Worm (Caenorhabditis elegans): ENCODE results near the gene ddr-1.

ddr-1 gene

DNA sequence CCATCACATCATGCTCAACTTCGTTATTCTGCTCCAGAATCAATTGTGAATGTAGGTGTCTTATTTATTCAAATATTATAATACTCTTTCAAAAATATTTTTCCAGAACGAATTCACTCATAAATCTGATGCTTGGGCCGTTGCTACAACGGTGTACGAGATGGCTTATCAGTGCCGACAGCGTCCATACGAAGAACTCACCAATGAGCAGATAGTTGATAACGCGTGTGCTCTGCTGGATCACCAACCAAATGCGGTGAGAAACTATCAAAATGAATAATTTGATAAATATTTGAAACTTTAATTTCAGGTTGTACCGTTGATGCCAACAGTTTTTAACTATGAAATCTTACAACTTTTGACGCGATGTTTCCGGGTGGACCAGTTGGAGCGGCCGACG, 4.6 kb downstream of the ddr-1 start:
- TF ChIP-seq nhr-23 (tag; optimal IDR thresholded peaks at IDR 0.05) (no peak), sem-4 (tag; optimal IDR thresholded peaks at IDR 0.05) (no peak), lin-11 (tag; optimal IDR thresholded peaks at IDR 0.05) (no peak), elt-3 (tag; optimal IDR thresholded peaks at IDR 0.05) (no peak), fos-1 (tag; optimal IDR thresholded peaks at IDR 0.05) (peak; percentile 67), elt-1 (tag; optimal IDR thresholded peaks at IDR 0.05) (no peak)

DNA sequence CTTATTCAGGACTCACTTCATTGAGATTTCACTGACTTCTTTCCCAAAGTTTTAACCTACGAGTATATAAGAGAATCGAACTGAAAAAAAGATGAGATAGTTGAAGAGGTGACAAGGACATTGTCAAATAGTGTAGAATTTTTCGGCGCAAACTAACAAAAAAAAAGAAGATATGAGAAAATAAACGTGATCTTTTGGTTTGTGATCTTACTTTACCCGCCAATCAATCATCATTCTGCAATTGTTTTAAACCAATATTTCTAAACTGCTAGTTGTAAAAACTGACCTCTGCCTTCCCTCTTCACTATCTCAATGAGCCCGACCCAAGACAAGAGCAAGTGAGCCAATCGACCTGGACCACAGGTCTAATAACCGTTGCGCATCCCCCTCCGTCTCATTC, 5.1 kb downstream of the ddr-1 start:
- no peak for TF ChIP-seq nhr-129 (tag; optimal IDR thresholded peaks at IDR 0.05)
- TF ChIP-seq unc-62 (GFP tag; optimal IDR thresholded peaks at IDR 0.05) = no peak
- peak; percentile 28 for TF ChIP-seq sma-9 (GFP tag; optimal IDR thresholded peaks at IDR 0.05)
- no peak for TF ChIP-seq sma-9 (tag; optimal IDR thresholded peaks at IDR 0.05)

DNA sequence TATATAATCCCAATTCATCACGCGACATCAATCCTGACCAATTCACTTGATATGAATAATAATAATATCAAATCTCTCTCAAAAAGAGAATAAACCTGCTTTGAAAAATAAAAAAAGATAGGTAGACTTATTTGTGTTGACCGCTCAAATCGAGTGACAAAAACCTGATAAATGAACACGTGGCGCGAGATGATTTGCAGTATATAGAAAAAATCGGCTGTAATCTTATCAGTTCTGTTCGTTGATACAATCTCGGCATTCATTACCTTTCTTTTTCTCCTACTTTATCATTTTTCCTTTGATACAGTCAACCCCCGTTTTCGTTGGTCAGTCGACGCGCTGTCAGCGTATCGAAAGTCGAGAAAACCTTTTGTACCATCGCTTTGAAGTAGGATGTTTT, 6.3 kb downstream of the ddr-1 start:
- peak; percentile 89 for TF ChIP-seq crh-2 (tag; optimal IDR thresholded peaks at IDR 0.05)
- no peak for TF ChIP-seq lsy-2 (tag; optimal IDR thresholded peaks at IDR 0.05)
- TF ChIP-seq nhr-25 (tag; optimal IDR thresholded peaks at IDR 0.05) = peak; percentile 51
- no peak for TF ChIP-seq nhr-6 (tag; optimal IDR thresholded peaks at IDR 0.05)
- no peak for TF ChIP-seq unc-39 (tag; optimal IDR thresholded peaks at IDR 0.05)
- no peak for TF ChIP-seq ceh-82 (tag; optimal IDR thresholded peaks at IDR 0.05)
- TF ChIP-seq lin-11 (tag; optimal IDR thresholded peaks at IDR 0.05) = no peak
- no peak for TF ChIP-seq ztf-4 (tag; optimal IDR thresholded peaks at IDR 0.05)
- no peak for TF ChIP-seq nhr-11 (tag; optimal IDR thresholded peaks at IDR 0.05)
- TF ChIP-seq elt-3 (tag; optimal IDR thresholded peaks at IDR 0.05) = no peak
- TF ChIP-seq unc-55 (GFP tag; optimal IDR thresholded peaks at IDR 0.05) = no peak
- no peak for TF ChIP-seq mbf-1 (tag; optimal IDR thresholded peaks at IDR 0.05)
- TF ChIP-seq ztf-11 (tag; optimal IDR thresholded peaks at IDR 0.05) = no peak
- TF ChIP-seq sma-9 (GFP tag; optimal IDR thresholded peaks at IDR 0.05) = peak; percentile 91
- TF ChIP-seq sma-9 (tag; optimal IDR thresholded peaks at IDR 0.05) = no peak
- TF ChIP-seq egl-27 (tag; optimal IDR thresholded peaks at IDR 0.05) = peak; percentile 44
- peak; percentile 78 for TF ChIP-seq sma-3 (GFP tag; optimal IDR thresholded peaks at IDR 0.05)
- TF ChIP-seq nhr-77 (tag; optimal IDR thresholded peaks at IDR 0.05) = no peak
- peak; percentile 29 for TF ChIP-seq gmeb-1 (tag; optimal IDR thresholded peaks at IDR 0.05)
- no peak for TF ChIP-seq lin-13 (GFP tag; optimal IDR thresholded peaks at IDR 0.05)
- no peak for TF ChIP-seq peb-1 (tag; optimal IDR thresholded peaks at IDR 0.05)
- no peak for TF ChIP-seq nhr-12 (tag; optimal IDR thresholded peaks at IDR 0.05)
- no peak for TF ChIP-seq nhr-129 (tag; optimal IDR thresholded peaks at IDR 0.05)
- TF ChIP-seq mab-5 (tag; optimal IDR thresholded peaks at IDR 0.05) = no peak
- no peak for TF ChIP-seq zag-1 (tag; optimal IDR thresholded peaks at IDR 0.05)
- no peak for TF ChIP-seq ceh-16 (tag; optimal IDR thresholded peaks at IDR 0.05)
- TF ChIP-seq nhr-23 (tag; optimal IDR thresholded peaks at IDR 0.05) = no peak
- no peak for TF ChIP-seq C34F6.9 (tag; optimal IDR thresholded peaks at IDR 0.05)
- no peak for TF ChIP-seq ZK546.5 (tag; optimal IDR thresholded peaks at IDR 0.05)
- TF ChIP-seq sem-4 (tag; optimal IDR thresholded peaks at IDR 0.05) = no peak
- TF ChIP-seq ztf-1 (GFP tag; conservative IDR thresholded peaks at IDR 0.05) = no peak
- no peak for TF ChIP-seq skn-1 (tag; optimal IDR thresholded peaks at IDR 0.05)
- TF ChIP-seq nhr-21 (tag; optimal IDR thresholded peaks at IDR 0.05) = peak; percentile 32
- TF ChIP-seq fos-1 (tag; optimal IDR thresholded peaks at IDR 0.05) = peak; percentile 85
- peak; percentile 51 for TF ChIP-seq F13H6.1 (tag; optimal IDR thresholded peaks at IDR 0.05)
- TF ChIP-seq Y55F3AM.14 (GFP tag; optimal IDR thresholded peaks at IDR 0.05) = no peak
- TF ChIP-seq mdl-1 (tag; optimal IDR thresholded peaks at IDR 0.05) = peak in 1 of 2 experiments; percentile 34
- no peak for TF ChIP-seq dmd-4 (tag; optimal IDR thresholded peaks at IDR 0.05)
- no peak for TF ChIP-seq R02D3.7 (tag; optimal IDR thresholded peaks at IDR 0.05)
- no peak for TF ChIP-seq ama-1 (optimal IDR thresholded peaks at IDR 0.05)
- TF ChIP-seq nhr-237 (tag; optimal IDR thresholded peaks at IDR 0.05) = no peak
- TF ChIP-seq snpc-4 (tag; optimal IDR thresholded peaks at IDR 0.05) = no peak
- no peak for TF ChIP-seq lin-39 (tag; optimal IDR thresholded peaks at IDR 0.05)
- no peak for TF ChIP-seq elt-1 (tag; optimal IDR thresholded peaks at IDR 0.05)
- TF ChIP-seq blmp-1 (tag; optimal IDR thresholded peaks at IDR 0.05; ENCODE audit: insufficient read depth) = peak; percentile 78
- no peak for TF ChIP-seq aly-2 (tag; optimal IDR thresholded peaks at IDR 0.05)
- no peak for TF ChIP-seq nhr-10 (tag; optimal IDR thresholded peaks at IDR 0.05)
- TF ChIP-seq alr-1 (tag; optimal IDR thresholded peaks at IDR 0.05) = no peak

Data from whole organism, L2 larva.